Worm (Caenorhabditis elegans): ENCODE measurements around the gene ndx-3.

DNA sequence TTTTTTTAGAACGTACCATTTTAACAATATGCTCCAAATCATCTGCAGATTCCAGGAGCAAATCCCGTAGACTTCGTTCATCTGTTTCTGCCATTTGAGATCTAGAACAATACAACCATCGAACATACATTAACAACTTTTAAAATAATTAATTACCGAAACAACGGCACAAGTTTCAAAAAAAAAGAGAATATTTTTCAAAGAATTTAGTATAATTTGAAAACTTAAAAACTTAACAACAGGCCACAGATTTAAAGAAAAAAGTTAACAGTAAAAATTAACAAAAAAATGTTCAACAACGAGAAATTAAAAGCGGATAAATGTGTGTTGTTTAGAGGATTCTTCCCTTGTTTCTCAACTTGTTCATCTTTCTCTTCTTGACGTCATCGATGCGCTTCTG, 9.5 kb upstream of the ndx-3 start, which contains the start of gene mdt-4:
- TF ChIP-seq ztf-16 (tag; optimal IDR thresholded peaks at IDR 0.05) = no peak
- no peak for TF ChIP-seq elt-2 (tag; optimal IDR thresholded peaks at IDR 0.05)
- TF ChIP-seq ceh-14 (tag; optimal IDR thresholded peaks at IDR 0.05) = no peak
- no peak for TF ChIP-seq tbx-2 (tag; optimal IDR thresholded peaks at IDR 0.05)
- TF ChIP-seq odd-2 (tag; optimal IDR thresholded peaks at IDR 0.05) = no peak
- no peak for TF ChIP-seq unc-55 (GFP tag; optimal IDR thresholded peaks at IDR 0.05)
- TF ChIP-seq ets-4 (tag; optimal IDR thresholded peaks at IDR 0.05) = no peak
- no peak for TF ChIP-seq hlh-13 (GFP tag; optimal IDR thresholded peaks at IDR 0.05)
- TF ChIP-seq ceh-24 (tag; optimal IDR thresholded peaks at IDR 0.05) = no peak
- no peak for TF ChIP-seq ahr-1 (tag; optimal IDR thresholded peaks at IDR 0.05)
- TF ChIP-seq fkh-10 (GFP tag; optimal IDR thresholded peaks at IDR 0.05) = no peak

All from whole organism, late embryonic.